Fruit fly (Drosophila melanogaster): ENCODE measurements around the gene CAH8.

Gene CAH8

DNA sequence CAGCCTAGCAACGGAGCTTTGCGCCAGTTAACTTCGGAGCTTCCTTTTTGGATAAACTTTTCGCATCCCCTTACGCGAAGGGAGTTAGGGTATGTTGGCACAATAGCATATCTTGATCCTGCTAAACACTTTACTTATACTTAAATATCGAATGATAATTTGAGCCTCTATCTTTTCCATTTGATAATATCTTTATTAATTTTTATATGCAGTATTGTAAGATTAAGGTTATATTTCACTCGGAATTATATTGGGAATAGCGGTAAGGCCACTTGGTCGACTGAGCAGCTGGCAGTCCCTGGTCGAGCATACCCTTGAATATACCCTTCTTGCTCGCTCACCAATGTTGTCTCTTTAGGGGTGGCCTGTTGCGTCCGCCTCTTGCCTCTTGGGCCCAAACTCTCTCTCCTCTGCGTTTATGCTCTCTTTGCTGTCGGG is 20.7 kb downstream of the CAH8 start (continued):
- TF ChIP-seq CG8290 (GFP tag; optimal IDR thresholded peaks at IDR 0.05) (no peak), CG8290 (tag; optimal IDR thresholded peaks at IDR 0.05) (no peak), cas (GFP tag; IDR thresholded peaks at IDR 0.05) (0 out of 2 replicates have a peak, but pooled peaks have one; percentile 40), Abd-B (GFP tag; optimal IDR thresholded peaks at IDR 0.05) (no peak), Dbx (GFP tag; IDR thresholded peaks at IDR 0.05) (peak; percentile 82), ewg (GFP tag; optimal IDR thresholded peaks at IDR 0.05) (no peak), HLH4C (GFP tag; IDR thresholded peaks at IDR 0.05; ENCODE audit: partially characterized antibody) (no peak), CG18011 (GFP tag; optimal IDR thresholded peaks at IDR 0.05) (no peak), twi (tag; optimal IDR thresholded peaks at IDR 0.05) (no peak), Oli (tag; optimal IDR thresholded peaks at IDR 0.05) (peak; percentile 61), her (GFP tag; optimal IDR thresholded peaks at IDR 0.05) (no peak), Chrac-16 (GFP tag; optimal IDR thresholded peaks at IDR 0.05) (peak; percentile 14), CG3838 (GFP tag; optimal IDR thresholded peaks at IDR 0.05) (no peak), CG9437 (GFP tag; optimal IDR thresholded peaks at IDR 0.05) (peak; percentile 60), YL-1 (GFP tag; optimal IDR thresholded peaks at IDR 0.05) (no peak), caup (GFP tag; optimal IDR thresholded peaks at IDR 0.05; ENCODE audit: severe bottlenecking) (peak; percentile 66), fd102C (GFP tag; optimal IDR thresholded peaks at IDR 0.05) (no peak), CG17359 (tag; optimal IDR thresholded peaks at IDR 0.05) (peak; percentile 50), en (GFP tag; optimal IDR thresholded peaks at IDR 0.05) (no peak), fru (optimal IDR thresholded peaks at IDR 0.05) (no peak), CG31441 (GFP tag; IDR thresholded peaks at IDR 0.05) (no peak; the same call in 1 of the 2 replicates), gcm2 (GFP tag; optimal IDR thresholded peaks at IDR 0.05) (peak; percentile 5), CG10431 (GFP tag; optimal IDR thresholded peaks at IDR 0.05) (no peak), org-1 (GFP tag; optimal IDR thresholded peaks at IDR 0.05) (peak; percentile 61), gfzf (GFP tag; optimal IDR thresholded peaks at IDR 0.05) (no peak), CG17328 (GFP tag; IDR thresholded peaks at IDR 0.05) (peak; percentile 74), CG12769 (tag; optimal IDR thresholded peaks at IDR 0.05) (no peak), Adf1 (GFP tag; IDR thresholded peaks at IDR 0.05) (peak; percentile 61), Mad (GFP tag; optimal IDR thresholded peaks at IDR 0.05) (no peak), Awh (GFP tag; IDR thresholded peaks at IDR 0.05) (peak; percentile 56; the same call in 1 of the 2 replicates), CG10565 (GFP tag; optimal IDR thresholded peaks at IDR 0.05) (no peak), hth (optimal IDR thresholded peaks at IDR 0.05) (no peak), CG4282 (GFP tag; optimal IDR thresholded peaks at IDR 0.05) (no peak), Lpt (GFP tag; optimal IDR thresholded peaks at IDR 0.05) (no peak), CG12236 (GFP tag; optimal IDR thresholded peaks at IDR 0.05) (no peak), cg (GFP tag; optimal IDR thresholded peaks at IDR 0.05) (no peak), tna (GFP tag; IDR thresholded peaks at IDR 0.05; ENCODE audit: partially characterized antibody) (no peak), CG15011 (GFP tag; optimal IDR thresholded peaks at IDR 0.05) (peak; percentile 57), peb (GFP tag; IDR thresholded peaks at IDR 0.05) (0 out of 2 replicates have a peak, but pooled peaks have one; percentile 39), CG7271 (tag; optimal IDR thresholded peaks at IDR 0.05) (no peak), tio (GFP tag; optimal IDR thresholded peaks at IDR 0.05) (peak; percentile 57), CG13296 (GFP tag; optimal IDR thresholded peaks at IDR 0.05) (peak; percentile 59), croc (GFP tag; conservative IDR thresholded peaks at IDR 0.05) (peak; percentile 28; the same call in 2 of the 3 replicates), CrebB (tag; optimal IDR thresholded peaks at IDR 0.05) (no peak), mirr (GFP tag; optimal IDR thresholded peaks at IDR 0.05) (no peak), Aef1 (GFP tag; IDR thresholded peaks at IDR 0.05) (peak; percentile 84), dm (GFP tag; optimal IDR thresholded peaks at IDR 0.05) (no peak), al (GFP tag; IDR thresholded peaks at IDR 0.05) (peak; percentile 60; the same call in 1 of the 2 replicates), Med (GFP tag) (peak; percentile 79), CG3726 (GFP tag; IDR thresholded peaks at IDR 0.05) (peak; percentile 69; the same call in 2 of the 3 replicates), Kr (GFP tag; optimal IDR thresholded peaks at IDR 0.05) (no peak), CG13287 (GFP tag; IDR thresholded peaks at IDR 0.05; ENCODE audit: partially characterized antibody) (no peak)

Data from whole organism, embryonic.